Fruit fly (Drosophila melanogaster): ENCODE measurements around the gene beta-PheRS.
A peak's percentile ranks its signal among the peaks of the same experiment; 100 is the strongest.

beta-PheRS gene

DNA sequence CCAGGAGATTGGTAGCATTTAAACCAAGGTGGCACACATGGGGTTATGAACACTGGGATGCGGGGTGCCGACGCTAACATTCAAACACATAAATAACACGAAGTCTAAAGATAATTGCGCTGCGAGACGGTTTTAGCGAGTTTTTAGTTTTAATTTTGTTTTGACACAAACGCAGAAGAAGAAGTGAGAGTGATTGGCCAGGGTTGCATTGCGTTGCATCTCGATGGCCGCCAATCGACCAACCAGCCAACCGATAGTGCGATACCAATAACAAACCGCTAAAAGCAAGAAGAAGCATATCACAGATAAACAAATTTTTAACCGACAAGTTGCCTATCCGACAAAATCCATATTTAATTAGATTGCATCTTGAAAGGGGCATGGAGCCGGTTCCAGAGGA is 25.7 kb downstream of the beta-PheRS start, which contains the start of the genes Spps and CG13609 (continued):
- TF ChIP-seq Ravus (GFP tag; IDR thresholded peaks at IDR 0.05) (no peak), CG5953 (GFP tag; IDR thresholded peaks at IDR 0.05) (no peak), mam (GFP tag; optimal IDR thresholded peaks at IDR 0.05) (peak; percentile 34), ewg (GFP tag; optimal IDR thresholded peaks at IDR 0.05) (peak; percentile 11), zfh2 (GFP tag; optimal IDR thresholded peaks at IDR 0.05) (peak; percentile 19), CG9876 (GFP tag; optimal IDR thresholded peaks at IDR 0.05) (no peak), grn (GFP tag; optimal IDR thresholded peaks at IDR 0.05) (peak; percentile 65), Doc2 (GFP tag; IDR thresholded peaks at IDR 0.05) (no peak), Side (GFP tag; optimal IDR thresholded peaks at IDR 0.05) (peak; percentile 7), CrebB (tag; optimal IDR thresholded peaks at IDR 0.05) (peak; percentile 40), CG6765 (GFP tag; optimal IDR thresholded peaks at IDR 0.05) (no peak), crp (GFP tag; optimal IDR thresholded peaks at IDR 0.05) (peak in 1 of 2 experiments; percentile 1), zf30C (GFP tag; optimal IDR thresholded peaks at IDR 0.05) (peak; percentile 7), Sin3A (optimal IDR thresholded peaks at IDR 0.05) (peak; percentile 65), CG31441 (GFP tag; IDR thresholded peaks at IDR 0.05) (no peak), CG11504 (tag; optimal IDR thresholded peaks at IDR 0.05) (no peak), CG11695 (GFP tag; IDR thresholded peaks at IDR 0.05) (no peak), Sox102F (GFP tag; optimal IDR thresholded peaks at IDR 0.05) (no peak), CG6854 (GFP tag; optimal IDR thresholded peaks at IDR 0.05) (no peak), ken (GFP tag; IDR thresholded peaks at IDR 0.05) (no peak), bsh (GFP tag; optimal IDR thresholded peaks at IDR 0.05) (peak in 1 of 2 experiments; percentile 13), Meics (GFP tag; optimal IDR thresholded peaks at IDR 0.05) (no peak), tna (GFP tag; IDR thresholded peaks at IDR 0.05; ENCODE audit: partially characterized antibody) (peak; percentile 93), Hr78 (GFP tag; optimal IDR thresholded peaks at IDR 0.05) (no peak), Antp (GFP tag; optimal IDR thresholded peaks at IDR 0.05) (no peak), CG11093 (GFP tag; IDR thresholded peaks at IDR 0.05) (no peak), Hmr (GFP tag; optimal IDR thresholded peaks at IDR 0.05) (no peak), ci (GFP tag; IDR thresholded peaks at IDR 0.05) (no peak), Rx (GFP tag; IDR thresholded peaks at IDR 0.05) (no peak), B-H2 (GFP tag; optimal IDR thresholded peaks at IDR 0.05) (peak; percentile 59), lbe (GFP tag; optimal IDR thresholded peaks at IDR 0.05) (no peak), scrt (GFP tag; optimal IDR thresholded peaks at IDR 0.05) (no peak), Dbx (GFP tag; IDR thresholded peaks at IDR 0.05) (0 out of 3 replicates have a peak, but pooled peaks have one; percentile 53), disco-r (GFP tag; optimal IDR thresholded peaks at IDR 0.05) (no peak), Dll (GFP tag; IDR thresholded peaks at IDR 0.05; ENCODE audit: partially characterized antibody) (peak; percentile 84), cato (GFP tag; optimal IDR thresholded peaks at IDR 0.05; ENCODE audit: borderline replicate concordance) (no peak), CG10959 (GFP tag; IDR thresholded peaks at IDR 0.05) (no peak), CG9817 (tag; optimal IDR thresholded peaks at IDR 0.05) (no peak), Lhr (GFP tag; optimal IDR thresholded peaks at IDR 0.05) (peak; percentile 9), Atf6 (GFP tag; IDR thresholded peaks at IDR 0.05) (no peak), Taf1 (GFP tag; IDR thresholded peaks at IDR 0.05) (no peak), ato (GFP tag; IDR thresholded peaks at IDR 0.05; ENCODE audit: partially characterized antibody) (peak; percentile 99), emc (GFP tag; optimal IDR thresholded peaks at IDR 0.05) (no peak), Dp (GFP tag; optimal IDR thresholded peaks at IDR 0.05) (peak; percentile 66), CG12391 (tag; optimal IDR thresholded peaks at IDR 0.05) (peak; percentile 31), gsb (GFP tag; IDR thresholded peaks at IDR 0.05) (no peak), sim (GFP tag; IDR thresholded peaks at IDR 0.05) (no peak), insv (GFP tag; optimal IDR thresholded peaks at IDR 0.05) (peak in 1 of 2 experiments; percentile 16), zfh1 (GFP tag; IDR thresholded peaks at IDR 0.05) (peak; percentile 50; the same call in 1 of the 3 replicates), CG4854 (GFP tag; optimal IDR thresholded peaks at IDR 0.05) (no peak), sna (GFP tag; IDR thresholded peaks at IDR 0.05; ENCODE audit: partially characterized antibody) (peak; percentile 92)

Data from whole organism, embryonic.